Worm (Caenorhabditis elegans) whole organism, mixed stage, embryonic: Measurements from ENCODE around the gene flp-34.

Experiments
- bed-3 ChIP-seq: fragments of 200-800 bp; sonication (Bioruptor generic); optimal IDR thresholded peaks from 3 replicates; lab custom pipeline; 2018; ENCODE audit warnings: mild to moderate bottlenecking, missing genetic modification characterization, moderate library complexity, missing compliant biosample characterization
- lin-32 ChIP-seq: fragments of 200-800 bp; sonication (Bioruptor generic); optimal IDR thresholded peaks from 2 replicates; lab custom pipeline; 2018; ENCODE audit warnings: mild to moderate bottlenecking, missing genetic modification characterization, missing compliant biosample characterization
- nhr-2 ChIP-seq: fragments of 150-350 bp; optimal IDR thresholded peaks from 2 replicates; lab custom pipeline; 2014; ENCODE audit warnings: missing biosample characterization, missing genetic modification characterization
- nhr-237 ChIP-seq: fragments of 150-350 bp; optimal IDR thresholded peaks from 2 replicates; lab custom pipeline; 2014; ENCODE audit warnings: missing biosample characterization, missing genetic modification characterization

- TF ChIP-seq nhr-2 (tag; lab: Kevin White, UChicago) (no peak), bed-3 (GFP tag; lab: Kevin White, UChicago) (no peak), nhr-237 (tag; lab: Kevin White, UChicago) (no peak), lin-32 (no peak)
Measured at ce11 chrV:1051651-1052050, 18.4 kb upstream of the flp-34 start.
